Worm (Caenorhabditis elegans): ENCODE data around the gene iff-1.

ce11 chrIII:9767095-9767494 lies 20.1 kb upstream of the iff-1 start:
- TF ChIP-seq nhr-237 (tag; optimal IDR thresholded peaks at IDR 0.05) = no peak
- no peak for TF ChIP-seq elt-1 (tag; optimal IDR thresholded peaks at IDR 0.05)
- TF ChIP-seq ztf-1 (GFP tag; conservative IDR thresholded peaks at IDR 0.05) = no peak
- TF ChIP-seq R02D3.7 (tag; optimal IDR thresholded peaks at IDR 0.05) = no peak
- TF ChIP-seq elt-3 (tag; optimal IDR thresholded peaks at IDR 0.05) = no peak

Measured in whole organism, L2 larva.